Fruit fly (Drosophila melanogaster) whole organism, embryonic: ENCODE data around the gene Syt7.
A peak's percentile ranks its signal among the peaks of the same experiment; 100 is the strongest.

ENCODE experiments used
- CG10462 ChIP-seq: fragments of 200-800 bp; sonication (Bioruptor generic); optimal IDR thresholded peaks from 2 replicates; lab custom pipeline; 2016; ENCODE audit warnings: missing biosample characterization, missing genetic modification characterization
- CG12299 ChIP-seq: fragments of 200-800 bp; sonication (Bioruptor generic); optimal IDR thresholded peaks from 2 replicates; lab custom pipeline; 2018; ENCODE audit warnings: missing biosample characterization, mild to moderate bottlenecking, missing genetic modification characterization
- CG14014 ChIP-seq: fragments of 200-800 bp; sonication (Bioruptor generic); IDR thresholded peaks from 2 replicates; pipeline ENCODE4 v1.3.6; 2022; ENCODE audit warnings: missing biosample characterization, missing genetic modification characterization
- CG18011 ChIP-seq: fragments of 200-800 bp; sonication (Bioruptor generic); optimal IDR thresholded peaks from 2 replicates; lab custom pipeline; 2017; ENCODE audit warnings: missing biosample characterization, missing genetic modification characterization, mild to moderate bottlenecking, moderate library complexity, missing genotype
- CG18262 ChIP-seq: fragments of 200-800 bp; optimal IDR thresholded peaks from 3 replicates; lab custom pipeline; 2019; ENCODE audit warnings: missing biosample characterization, mild to moderate bottlenecking, missing genetic modification characterization, moderate library complexity
- CG2129 ChIP-seq: fragments of 200-800 bp; sonication (Bioruptor generic); IDR thresholded peaks from 2 replicates; pipeline ENCODE4 v1.3.6; 2022; ENCODE audit warnings: missing biosample characterization, missing genetic modification characterization; ENCODE audit not compliant: partially characterized antibody
- CG30403 ChIP-seq: fragments of 200-800 bp; sonication (Bioruptor generic); optimal IDR thresholded peaks from 3 replicates; lab custom pipeline; 2016; ENCODE audit warnings: missing biosample characterization, missing genetic modification characterization
- CG33557 ChIP-seq: fragments of 200-800 bp; sonication (Bioruptor generic); optimal IDR thresholded peaks from 2 replicates; lab custom pipeline; 2019; ENCODE audit warnings: missing biosample characterization, mild to moderate bottlenecking, missing genetic modification characterization, moderate library complexity
- CG4282 ChIP-seq: fragments of 200-800 bp; sonication (Bioruptor generic); optimal IDR thresholded peaks from 2 replicates; lab custom pipeline; 2016; ENCODE audit warnings: missing biosample characterization, missing genetic modification characterization
- CG4707 ChIP-seq: fragments of 200-800 bp; sonication (Bioruptor generic); optimal IDR thresholded peaks from 2 replicates; lab custom pipeline; 2018; ENCODE audit warnings: missing biosample characterization, mild to moderate bottlenecking, missing genetic modification characterization, moderate library complexity
- CG6272 ChIP-seq: fragments of 200-800 bp; sonication (Bioruptor generic); IDR thresholded peaks from 2 replicates; pipeline ENCODE4 v1.3.6; 2022; ENCODE audit warnings: missing biosample characterization, missing genetic modification characterization
- CG6854 ChIP-seq: fragments of 200-800 bp; sonication (Bioruptor generic); optimal IDR thresholded peaks from 3 replicates; lab custom pipeline; 2017; ENCODE audit warnings: missing biosample characterization, mild to moderate bottlenecking, missing genetic modification characterization
- CG7839 ChIP-seq: fragments of 200-800 bp; sonication (Bioruptor generic); optimal IDR thresholded peaks from 3 replicates; lab custom pipeline; 2018; ENCODE audit warnings: missing biosample characterization, mild to moderate bottlenecking, missing genetic modification characterization, moderate library complexity
- CG8281 ChIP-seq: fragments of 200-800 bp; sonication (Bioruptor generic); optimal IDR thresholded peaks from 2 replicates; lab custom pipeline; 2018; ENCODE audit warnings: missing biosample characterization, mild to moderate bottlenecking, missing genetic modification characterization, moderate library complexity
- CG9727 ChIP-seq: fragments of 200-800 bp; sonication (Bioruptor generic); optimal IDR thresholded peaks from 3 replicates; lab custom pipeline; 2017; ENCODE audit warnings: missing biosample characterization, mild to moderate bottlenecking, missing genetic modification characterization
- Chrac-16 ChIP-seq: fragments of 200-800 bp; sonication (Bioruptor generic); optimal IDR thresholded peaks from 3 replicates; lab custom pipeline; 2016; ENCODE audit warnings: missing biosample characterization, missing genetic modification characterization
- Dip2 ChIP-seq: fragments of 200-800 bp; sonication (Bioruptor generic); IDR thresholded peaks from 2 replicates; pipeline ENCODE4 v1.3.6; 2022; ENCODE audit warnings: missing biosample characterization, missing genetic modification characterization
- E2f2 ChIP-seq: fragments of 200-800 bp; sonication (Bioruptor generic); IDR thresholded peaks from 2 replicates; pipeline ENCODE4 v1.3.6; 2022; ENCODE audit warnings: missing biosample characterization, missing genetic modification characterization
- H15 ChIP-seq: fragments of 200-800 bp; sonication (Bioruptor generic); IDR thresholded peaks from 3 replicates; pipeline ENCODE4 v1.3.6; 2022; ENCODE audit warnings: missing biosample characterization, missing genetic modification characterization
- HHEX ChIP-seq: fragments of 200-800 bp; sonication (Bioruptor generic); optimal IDR thresholded peaks from 3 replicates; lab custom pipeline; 2017; ENCODE audit warnings: missing biosample characterization, mild to moderate bottlenecking, missing genetic modification characterization, missing genetic modification reagents
- HmgZ ChIP-seq: fragments of 200-800 bp; sonication (Bioruptor generic); optimal IDR thresholded peaks from 2 replicates; lab custom pipeline; 2018; ENCODE audit warnings: missing biosample characterization, mild to moderate bottlenecking, missing genetic modification characterization
- MESR4 ChIP-seq: fragments of 200-800 bp; sonication (Bioruptor generic); optimal IDR thresholded peaks from 2 replicates; lab custom pipeline; 2018; ENCODE audit warnings: missing biosample characterization, mild to moderate bottlenecking, missing genetic modification characterization, moderate library complexity
- Mad ChIP-seq: fragments of 200-800 bp; sonication (Bioruptor generic); optimal IDR thresholded peaks from 2 replicates; lab custom pipeline; 2016; ENCODE audit warnings: missing biosample characterization, missing genetic modification characterization
- Meics ChIP-seq: fragments of 200-800 bp; sonication (Bioruptor generic); optimal IDR thresholded peaks from 2 replicates; lab custom pipeline; 2017; ENCODE audit warnings: missing biosample characterization, mild to moderate bottlenecking, missing genetic modification characterization
- Neu2 ChIP-seq: fragments of 200-800 bp; sonication (Bioruptor generic); optimal IDR thresholded peaks from 3 replicates; lab custom pipeline; 2016; ENCODE audit warnings: missing biosample characterization, missing genetic modification characterization, borderline replicate concordance
- Spps ChIP-seq: fragments of 200-800 bp; sonication (Bioruptor generic); optimal IDR thresholded peaks from 2 replicates; lab custom pipeline; 2018; ENCODE audit warnings: missing biosample characterization, mild to moderate bottlenecking, missing genetic modification characterization
- abd-A ChIP-seq: fragments of 200-800 bp; sonication (Bioruptor generic); optimal IDR thresholded peaks from 3 replicates; lab custom pipeline; 2019; ENCODE audit warnings: missing biosample characterization, mild to moderate bottlenecking, missing genetic modification characterization, moderate library complexity
- ap ChIP-seq: fragments of 200-800 bp; sonication (Bioruptor generic); IDR thresholded peaks from 2 replicates; pipeline ENCODE4 v1.3.6; 2022; ENCODE audit warnings: missing biosample characterization, missing genetic modification characterization
- cato ChIP-seq: fragments of 200-800 bp; sonication (Bioruptor generic); optimal IDR thresholded peaks from 2 replicates; lab custom pipeline; 2016; ENCODE audit warnings: missing biosample characterization, missing genetic modification characterization, borderline replicate concordance
- cg ChIP-seq: fragments of 200-800 bp; sonication (Bioruptor generic); optimal IDR thresholded peaks from 3 replicates; lab custom pipeline; 2019; ENCODE audit warnings: missing biosample characterization, mild to moderate bottlenecking, missing genetic modification characterization, moderate library complexity
- chinmo ChIP-seq: fragments of 200-800 bp; sonication (Bioruptor generic); IDR thresholded peaks from 4 replicates; pipeline ENCODE4 v1.3.6; 2022; ENCODE audit warnings: missing biosample characterization, missing genetic modification characterization; ENCODE audit not compliant: partially characterized antibody
- crc ChIP-seq: fragments of 200-800 bp; sonication (Bioruptor generic); optimal IDR thresholded peaks from 2 replicates; lab custom pipeline; 2016; ENCODE audit warnings: missing biosample characterization, missing genetic modification characterization
- dati ChIP-seq: fragments of 200-800 bp; sonication (Bioruptor generic); IDR thresholded peaks from 2 replicates; pipeline ENCODE4 v1.3.6; 2022; ENCODE audit warnings: missing biosample characterization, missing genetic modification characterization
- dm ChIP-seq: fragments of 200-800 bp; sonication (Bioruptor generic); optimal IDR thresholded peaks from 3 replicates; lab custom pipeline; 2016; ENCODE audit warnings: missing biosample characterization, missing genetic modification characterization
- dmrt11E ChIP-seq: fragments of 200-800 bp; sonication (Bioruptor generic); optimal IDR thresholded peaks from 3 replicates; lab custom pipeline; 2018; ENCODE audit warnings: missing biosample characterization, mild to moderate bottlenecking, missing genetic modification characterization, moderate library complexity
- fru ChIP-seq: fragments of >200 bp; optimal IDR thresholded peaks from 2 replicates; lab custom pipeline; 2017
- gfzf ChIP-seq: fragments of 200-800 bp; sonication (Bioruptor generic); optimal IDR thresholded peaks from 2 replicates; lab custom pipeline; 2016; ENCODE audit warnings: missing biosample characterization, mild to moderate bottlenecking, missing genetic modification characterization, moderate library complexity
- her ChIP-seq: fragments of 200-800 bp; sonication (Bioruptor generic); optimal IDR thresholded peaks from 2 replicates; lab custom pipeline; 2016; ENCODE audit warnings: missing biosample characterization, missing genetic modification characterization
- klu ChIP-seq: fragments of 200-800 bp; sonication (Bioruptor generic); IDR thresholded peaks from 2 replicates; pipeline ENCODE4 v1.3.6; 2022; ENCODE audit warnings: missing biosample characterization, missing genetic modification characterization
- kni ChIP-seq: fragments of 200-800 bp; sonication (Bioruptor generic); optimal IDR thresholded peaks from 3 replicates; lab custom pipeline; 2017; ENCODE audit warnings: mild to moderate bottlenecking, missing biosample characterization, missing genetic modification reagents, missing genetic modification characterization
- knrl ChIP-seq: fragments of 200-800 bp; sonication (Bioruptor generic); IDR thresholded peaks from 3 replicates; pipeline ENCODE4 v1.3.6; 2022; ENCODE audit warnings: missing biosample characterization, missing genetic modification characterization; ENCODE audit not compliant: partially characterized antibody
- lov ChIP-seq, 2 experiments: fragments of 200-800 bp in 1 of 2; fragments of >200 bp in 1 of 2; sonication (Bioruptor generic) in 1 of 2; IDR thresholded peaks in 1 of 2; optimal IDR thresholded peaks in 1 of 2; 2 replicates in 1 of 2; 3 replicates in 1 of 2; pipeline versions ENCODE4 v1.3.6 to Lab custom; 2017 to 2022; ENCODE audit warnings: missing biosample characterization in 1 of 2, missing genetic modification characterization in 1 of 2
- maf-S ChIP-seq: fragments of 200-800 bp; sonication (Bioruptor generic); optimal IDR thresholded peaks from 2 replicates; lab custom pipeline; 2016; ENCODE audit warnings: missing biosample characterization, missing genetic modification characterization
- onecut ChIP-seq: fragments of 200-800 bp; sonication (Bioruptor generic); IDR thresholded peaks from 2 replicates; pipeline ENCODE4 v1.3.6; 2022; ENCODE audit warnings: missing biosample characterization, missing genetic modification characterization
- pnt ChIP-seq: fragments of 200-800 bp; sonication (Bioruptor generic); optimal IDR thresholded peaks from 3 replicates; lab custom pipeline; 2016; ENCODE audit warnings: missing biosample characterization, missing genetic modification characterization
- sob ChIP-seq: fragments of 200-800 bp; sonication (Bioruptor generic); IDR thresholded peaks from 2 replicates; pipeline ENCODE4 v1.3.6; 2022; ENCODE audit warnings: missing biosample characterization, missing genetic modification characterization
- ssp ChIP-seq: fragments of 200-800 bp; sonication (Bioruptor generic); IDR thresholded peaks from 2 replicates; pipeline ENCODE4 v1.3.6; 2022; ENCODE audit warnings: missing biosample characterization, missing genetic modification characterization
- tio ChIP-seq: fragments of 200-800 bp; sonication (Bioruptor generic); optimal IDR thresholded peaks from 2 replicates; lab custom pipeline; 2017; ENCODE audit warnings: missing biosample characterization, missing genetic modification characterization, inconsistent platforms
- tup ChIP-seq: fragments of 200-800 bp; sonication (Bioruptor generic); optimal IDR thresholded peaks from 2 replicates; lab custom pipeline; 2016; ENCODE audit warnings: missing biosample characterization, mild to moderate bottlenecking, missing genetic modification characterization, moderate library complexity
- wek ChIP-seq: fragments of 200-800 bp; sonication (Bioruptor generic); optimal IDR thresholded peaks from 3 replicates; lab custom pipeline; 2018; ENCODE audit warnings: missing biosample characterization, mild to moderate bottlenecking, missing genetic modification characterization, moderate library complexity
- wor ChIP-seq: fragments of 200-800 bp; sonication (Bioruptor generic); IDR thresholded peaks from 2 replicates; pipeline ENCODE4 v1.3.6; 2022; ENCODE audit warnings: missing biosample characterization, missing genetic modification characterization

The Syt7 gene

dm6 chr4:314672-315266 is 8.5 kb upstream of the Syt7 start, which contains the start of gene Rnf11 (continued):
- TF ChIP-seq CG9727 (no peak), CG18011 (GFP tag; lab: Kevin White, UChicago) (no peak), maf-S (GFP tag; lab: Kevin White, UChicago) (no peak), gfzf (GFP tag; lab: Kevin White, UChicago) (peak; percentile 57), CG7839 (no peak), Mad (no peak), CG14014 (GFP tag; lab: Robert Waterston, UW) (no peak), CG30403 (GFP tag; lab: Kevin White, UChicago) (no peak), lov (optimal IDR thresholded peaks at IDR 0.05; lab: Kevin White, UChicago) (no peak), lov (GFP tag; IDR thresholded peaks at IDR 0.05; lab: Robert Waterston, UW) (no peak), MESR4 (GFP tag; lab: Kevin White, UChicago) (peak; percentile 20), HHEX (GFP tag; lab: Kevin White, UChicago) (no peak), CG8281 (tag; lab: Kevin White, UChicago) (no peak), CG12299 (tag; lab: Kevin White, UChicago) (no peak), CG10462 (GFP tag; lab: Kevin White, UChicago) (no peak), Dip2 (GFP tag; lab: Robert Waterston, UW) (no peak), ssp (GFP tag; lab: Robert Waterston, UW) (peak; percentile 100), Neu2 (GFP tag; lab: Kevin White, UChicago) (no peak), crc (GFP tag; lab: Kevin White, UChicago) (no peak), knrl (GFP tag; lab: Robert Waterston, UW) (no peak), pnt (no peak), fru (lab: Kevin White, UChicago) (no peak), tio (GFP tag; lab: Kevin White, UChicago) (no peak), CG4707 (GFP tag; lab: Kevin White, UChicago) (no peak), klu (GFP tag; lab: Robert Waterston, UW) (no peak), E2f2 (no peak), Meics (GFP tag; lab: Kevin White, UChicago) (no peak), chinmo (GFP tag; lab: Robert Waterston, UW) (no peak), CG6272 (GFP tag; lab: Robert Waterston, UW) (no peak), wek (GFP tag; lab: Kevin White, UChicago) (no peak), tup (GFP tag; lab: Kevin White, UChicago) (no peak), Chrac-16 (GFP tag; lab: Kevin White, UChicago) (no peak), H15 (GFP tag; lab: Robert Waterston, UW) (no peak), CG6854 (GFP tag; lab: Kevin White, UChicago) (no peak), CG2129 (GFP tag; lab: Robert Waterston, UW) (no peak), abd-A (tag; lab: Kevin White, UChicago) (no peak), CG33557 (peak; percentile 2), cg (GFP tag; lab: Kevin White, UChicago) (no peak), dm (no peak), kni (GFP tag; lab: Kevin White, UChicago) (no peak), ap (GFP tag; lab: Robert Waterston, UW) (no peak), dati (GFP tag; lab: Robert Waterston, UW) (no peak), sob (no peak), cato (no peak), CG18262 (tag; lab: Kevin White, UChicago) (no peak), wor (GFP tag; lab: Robert Waterston, UW) (no peak), her (GFP tag; lab: Kevin White, UChicago) (no peak), CG4282 (no peak), onecut (no peak), Spps (no peak), HmgZ (tag; lab: Kevin White, UChicago) (peak; percentile 12), dmrt11E (tag; lab: Kevin White, UChicago) (peak; percentile 4)
